Worm (Caenorhabditis elegans) whole organism, L2 larva: ENCODE results near the gene ZK867.2.

Experiments
- R02D3.7 ChIP-seq: fragments of 150-350 bp; optimal IDR thresholded peaks from 2 replicates; lab custom pipeline; 2014; ENCODE audit warnings: missing biosample characterization, missing genetic modification characterization
- ZK546.5 ChIP-seq: sonication (generic microtip); optimal IDR thresholded peaks from 2 replicates; lab custom pipeline; 2017; ENCODE audit warnings: missing biosample characterization, missing genetic modification characterization
- blmp-1 ChIP-seq: sonication (generic microtip); optimal IDR thresholded peaks from 2 replicates; lab custom pipeline; 2017; ENCODE audit warnings: missing genetic modification characterization, mild to moderate bottlenecking, missing compliant biosample characterization, antibody characterized with exemption, moderate library complexity; ENCODE audit not compliant: insufficient read depth
- elt-1 ChIP-seq: fragments of 150-350 bp; optimal IDR thresholded peaks from 2 replicates; lab custom pipeline; 2014; ENCODE audit warnings: missing biosample characterization, missing genetic modification characterization
- fos-1 ChIP-seq: fragments of 150-350 bp; optimal IDR thresholded peaks from 2 replicates; lab custom pipeline; 2014; ENCODE audit warnings: missing biosample characterization, missing genetic modification characterization
- lin-13 ChIP-seq: fragments of 150-350 bp; optimal IDR thresholded peaks from 2 replicates; lab custom pipeline; 2014; ENCODE audit warnings: missing biosample characterization, missing genetic modification reagents, missing genetic modification characterization
- nhr-12 ChIP-seq: fragments of 150-350 bp; optimal IDR thresholded peaks from 2 replicates; lab custom pipeline; 2014; ENCODE audit warnings: missing biosample characterization, missing genetic modification characterization
- skn-1 ChIP-seq: sonication (generic microtip); optimal IDR thresholded peaks from 2 replicates; lab custom pipeline; 2017; ENCODE audit warnings: missing biosample characterization, missing genetic modification characterization
- snpc-4 ChIP-seq: fragments of 150-350 bp; optimal IDR thresholded peaks from 2 replicates; lab custom pipeline; 2014; ENCODE audit warnings: missing biosample characterization, missing genetic modification characterization
- unc-62 ChIP-seq: fragments of 150-350 bp; optimal IDR thresholded peaks from 2 replicates; lab custom pipeline; 2014; ENCODE audit warnings: missing biosample characterization, missing genetic modification reagents, missing genetic modification characterization

- TF ChIP-seq R02D3.7 (tag; lab: Kevin White, UChicago) = no peak
- TF ChIP-seq nhr-12 = no peak
- no peak for TF ChIP-seq snpc-4
- TF ChIP-seq skn-1 (tag; lab: Kevin White, UChicago) = no peak
- no peak for TF ChIP-seq unc-62
- no peak for TF ChIP-seq ZK546.5 (tag; lab: Kevin White, UChicago)
- TF ChIP-seq elt-1 (tag; lab: Kevin White, UChicago) = no peak
- TF ChIP-seq fos-1 (tag; lab: Kevin White, UChicago) = no peak
- TF ChIP-seq lin-13 (GFP tag; lab: Kevin White, UChicago) = no peak
- TF ChIP-seq blmp-1 (tag; lab: Kevin White, UChicago) = no peak
Measured at ce11 chrX:7224510-7224909, 18.0 kb downstream of the ZK867.2 start.
